Fruit fly (Drosophila melanogaster) whole organism, embryonic: ENCODE data around the gene CG43796.

Experiments used
- ATbp ChIP-seq: fragments of 200-800 bp; sonication (Bioruptor generic); optimal IDR thresholded peaks from 2 replicates; lab custom pipeline; 2017; ENCODE audit warnings: missing biosample characterization, mild to moderate bottlenecking, missing genetic modification characterization, missing genetic modification reagents
- CG10209 ChIP-seq: fragments of 200-800 bp; sonication (Bioruptor generic); optimal IDR thresholded peaks from 3 replicates; lab custom pipeline; 2017; ENCODE audit warnings: missing biosample characterization, mild to moderate bottlenecking, missing genetic modification characterization, missing genetic modification reagents
- CG10321 ChIP-seq: fragments of 200-800 bp; sonication (Bioruptor generic); IDR thresholded peaks from 2 replicates; pipeline ENCODE4 v1.3.6; 2022; ENCODE audit warnings: missing biosample characterization, missing genetic modification characterization
- CG10565 ChIP-seq: fragments of 200-800 bp; sonication (Bioruptor generic); optimal IDR thresholded peaks from 3 replicates; lab custom pipeline; 2016; ENCODE audit warnings: missing biosample characterization, mild to moderate bottlenecking, missing genetic modification characterization
- CG10979 ChIP-seq: fragments of 200-800 bp; sonication (Bioruptor generic); optimal IDR thresholded peaks from 2 replicates; lab custom pipeline; 2018; ENCODE audit warnings: missing biosample characterization, mild to moderate bottlenecking, missing genetic modification characterization, moderate library complexity
- CG12299 ChIP-seq: fragments of 200-800 bp; sonication (Bioruptor generic); optimal IDR thresholded peaks from 2 replicates; lab custom pipeline; 2018; ENCODE audit warnings: missing biosample characterization, mild to moderate bottlenecking, missing genetic modification characterization
- CG14441 ChIP-seq: fragments of 200-800 bp; sonication (Bioruptor generic); IDR thresholded peaks from 2 replicates; pipeline ENCODE4 v1.3.6; 2022; ENCODE audit warnings: missing biosample characterization, missing genetic modification characterization
- CG16779 ChIP-seq: fragments of 200-800 bp; sonication (Bioruptor generic); IDR thresholded peaks from 2 replicates; pipeline ENCODE4 v1.3.6; 2022; ENCODE audit warnings: missing biosample characterization, missing genetic modification characterization
- CG17568 ChIP-seq: fragments of 200-800 bp; sonication (Bioruptor generic); optimal IDR thresholded peaks from 2 replicates; lab custom pipeline; 2018; ENCODE audit warnings: missing biosample characterization, mild to moderate bottlenecking, missing genetic modification characterization, moderate library complexity
- CG30020 ChIP-seq: fragments of 200-800 bp; optimal IDR thresholded peaks from 2 replicates; lab custom pipeline; 2019; ENCODE audit warnings: missing biosample characterization, mild to moderate bottlenecking, missing genetic modification characterization, moderate library complexity
- CG31441 ChIP-seq: fragments of 200-800 bp; sonication (Bioruptor generic); IDR thresholded peaks from 2 replicates; pipeline ENCODE4 v1.3.6; 2022; ENCODE audit warnings: missing biosample characterization, missing genetic modification characterization
- CG4707 ChIP-seq: fragments of 200-800 bp; sonication (Bioruptor generic); optimal IDR thresholded peaks from 2 replicates; lab custom pipeline; 2018; ENCODE audit warnings: missing biosample characterization, mild to moderate bottlenecking, missing genetic modification characterization, moderate library complexity
- CG5953 ChIP-seq: fragments of 200-800 bp; sonication (Bioruptor generic); IDR thresholded peaks from 2 replicates; pipeline ENCODE4 v1.3.6; 2022; ENCODE audit warnings: missing biosample characterization, missing genetic modification characterization
- CG8089 ChIP-seq: fragments of 200-800 bp; sonication (Bioruptor generic); optimal IDR thresholded peaks from 3 replicates; lab custom pipeline; 2016; ENCODE audit warnings: missing biosample characterization, missing genetic modification characterization
- Chrac-16 ChIP-seq: fragments of 200-800 bp; sonication (Bioruptor generic); optimal IDR thresholded peaks from 3 replicates; lab custom pipeline; 2016; ENCODE audit warnings: missing biosample characterization, missing genetic modification characterization
- Deaf1 ChIP-seq: fragments of 200-800 bp; optimal IDR thresholded peaks from 3 replicates; lab custom pipeline; 2019; ENCODE audit warnings: missing biosample characterization, mild to moderate bottlenecking, missing genetic modification characterization, moderate library complexity
- Eip74EF ChIP-seq, 2 experiments: fragments of 200-800 bp in 1 of 2; fragments of >200 bp in 1 of 2; sonication (Bioruptor generic) in 1 of 2; optimal IDR thresholded peaks; 2 replicates each; lab custom pipeline; 2017 to 2019; ENCODE audit warnings: missing biosample characterization in 2 of 2, missing genetic modification characterization in 2 of 2, mild to moderate bottlenecking in 1 of 2, moderate library complexity in 1 of 2
- Elba2 ChIP-seq: fragments of 200-800 bp; sonication (Bioruptor generic); optimal IDR thresholded peaks from 3 replicates; lab custom pipeline; 2016; ENCODE audit warnings: missing biosample characterization, missing genetic modification characterization
- Fer1 ChIP-seq: fragments of 200-800 bp; sonication (Bioruptor generic); optimal IDR thresholded peaks from 2 replicates; lab custom pipeline; 2017; ENCODE audit warnings: missing biosample characterization, mild to moderate bottlenecking, missing genetic modification characterization
- HHEX ChIP-seq: fragments of 200-800 bp; sonication (Bioruptor generic); optimal IDR thresholded peaks from 3 replicates; lab custom pipeline; 2017; ENCODE audit warnings: missing biosample characterization, mild to moderate bottlenecking, missing genetic modification characterization, missing genetic modification reagents
- HLH3B ChIP-seq: fragments of 200-800 bp; sonication (Bioruptor generic); IDR thresholded peaks from 2 replicates; pipeline ENCODE4 v1.3.6; 2022; ENCODE audit warnings: missing biosample characterization, missing genetic modification characterization
- Hsf ChIP-seq: fragments of 200-800 bp; sonication (Bioruptor generic); optimal IDR thresholded peaks from 3 replicates; lab custom pipeline; 2016; ENCODE audit warnings: missing biosample characterization, missing genetic modification characterization
- NFAT ChIP-seq: fragments of 200-800 bp; sonication (Bioruptor generic); IDR thresholded peaks from 2 replicates; pipeline ENCODE4 v1.3.6; 2022; ENCODE audit warnings: missing biosample characterization, missing genetic modification characterization
- Oli ChIP-seq: fragments of 200-800 bp; sonication (Bioruptor generic); optimal IDR thresholded peaks from 2 replicates; lab custom pipeline; 2018; ENCODE audit warnings: missing biosample characterization, mild to moderate bottlenecking, missing genetic modification characterization, moderate library complexity
- Rx ChIP-seq: fragments of 200-800 bp; sonication (Bioruptor generic); IDR thresholded peaks from 2 replicates; pipeline ENCODE4 v1.3.6; 2022; ENCODE audit warnings: missing biosample characterization, missing genetic modification characterization
- Stat92E ChIP-seq, 3 experiments: fragments of >200 bp in 2 of 3; fragments of 200-800 bp in 1 of 3; sonication (Bioruptor generic) in 1 of 3; optimal IDR thresholded peaks; 2 replicates each; lab custom pipeline; 2017 to 2019; ENCODE audit warnings: missing biosample characterization in 3 of 3, missing genetic modification characterization in 3 of 3, mild to moderate bottlenecking in 1 of 3, moderate library complexity in 1 of 3
- abd-A ChIP-seq: fragments of 200-800 bp; sonication (Bioruptor generic); optimal IDR thresholded peaks from 3 replicates; lab custom pipeline; 2019; ENCODE audit warnings: missing biosample characterization, mild to moderate bottlenecking, missing genetic modification characterization, moderate library complexity
- ase ChIP-seq: fragments of 200-800 bp; sonication (Bioruptor generic); IDR thresholded peaks from 3 replicates; pipeline ENCODE4 v1.3.6; 2022; ENCODE audit warnings: missing biosample characterization, missing genetic modification characterization
- az2 ChIP-seq: fragments of 200-800 bp; sonication (Bioruptor generic); optimal IDR thresholded peaks from 3 replicates; lab custom pipeline; 2016; ENCODE audit warnings: missing biosample characterization, missing genetic modification characterization
- cg ChIP-seq: fragments of 200-800 bp; sonication (Bioruptor generic); optimal IDR thresholded peaks from 3 replicates; lab custom pipeline; 2019; ENCODE audit warnings: missing biosample characterization, mild to moderate bottlenecking, missing genetic modification characterization, moderate library complexity
- esg ChIP-seq: fragments of 200-800 bp; sonication (Bioruptor generic); conservative IDR thresholded peaks from 2 replicates; pipeline ENCODE4 v1.3.6; 2022; ENCODE audit warnings: missing biosample characterization, missing genetic modification characterization
- ewg ChIP-seq: fragments of 200-800 bp; sonication (Bioruptor generic); optimal IDR thresholded peaks from 3 replicates; lab custom pipeline; 2017; ENCODE audit warnings: mild to moderate bottlenecking, missing biosample characterization, missing genetic modification reagents, missing genetic modification characterization
- fd102C ChIP-seq: fragments of 200-800 bp; sonication (Bioruptor generic); optimal IDR thresholded peaks from 2 replicates; lab custom pipeline; 2018; ENCODE audit warnings: missing biosample characterization, mild to moderate bottlenecking, missing genetic modification characterization, moderate library complexity
- fd96Cb ChIP-seq: fragments of 200-800 bp; sonication (Bioruptor generic); optimal IDR thresholded peaks from 2 replicates; lab custom pipeline; 2018; ENCODE audit warnings: missing biosample characterization, mild to moderate bottlenecking, missing genetic modification characterization, moderate library complexity
- fu2 ChIP-seq: fragments of 200-800 bp; sonication (Bioruptor generic); optimal IDR thresholded peaks from 2 replicates; lab custom pipeline; 2016; ENCODE audit warnings: missing biosample characterization, missing genetic modification characterization
- gro ChIP-seq: fragments of 200-800 bp; sonication (Bioruptor generic); optimal IDR thresholded peaks from 2 replicates; lab custom pipeline; 2016; ENCODE audit warnings: missing biosample characterization, missing genetic modification characterization
- gsb ChIP-seq: fragments of 200-800 bp; sonication (Bioruptor generic); IDR thresholded peaks from 2 replicates; pipeline ENCODE4 v1.3.6; 2022; ENCODE audit warnings: missing biosample characterization, missing genetic modification characterization
- lilli ChIP-seq: fragments of 200-800 bp; sonication (Bioruptor generic); optimal IDR thresholded peaks from 3 replicates; lab custom pipeline; 2016; ENCODE audit warnings: missing biosample characterization, missing genetic modification characterization
- lmd ChIP-seq: fragments of 200-800 bp; sonication (Bioruptor generic); IDR thresholded peaks from 2 replicates; pipeline ENCODE4 v1.3.6; 2022; ENCODE audit warnings: missing biosample characterization, missing genetic modification characterization
- lov ChIP-seq, 2 experiments: fragments of 200-800 bp in 1 of 2; fragments of >200 bp in 1 of 2; sonication (Bioruptor generic) in 1 of 2; IDR thresholded peaks in 1 of 2; optimal IDR thresholded peaks in 1 of 2; 2 replicates in 1 of 2; 3 replicates in 1 of 2; pipeline versions ENCODE4 v1.3.6 to Lab custom; 2017 to 2022; ENCODE audit warnings: missing biosample characterization in 1 of 2, missing genetic modification characterization in 1 of 2
- maf-S ChIP-seq: fragments of 200-800 bp; sonication (Bioruptor generic); optimal IDR thresholded peaks from 2 replicates; lab custom pipeline; 2016; ENCODE audit warnings: missing biosample characterization, missing genetic modification characterization
- oc ChIP-seq: fragments of 200-800 bp; sonication (Bioruptor generic); optimal IDR thresholded peaks from 2 replicates; lab custom pipeline; 2018; ENCODE audit warnings: missing biosample characterization, mild to moderate bottlenecking, missing genetic modification characterization, moderate library complexity
- prd ChIP-seq, 3 experiments: fragments of >200 bp in 2 of 3; fragments of 200-800 bp in 1 of 3; sonication (Bioruptor generic) in 1 of 3; optimal IDR thresholded peaks in 2 of 3; IDR thresholded peaks in 1 of 3; 2 replicates in 2 of 3; 3 replicates in 1 of 3; pipeline versions ENCODE4 v1.3.6 to Lab custom; 2017 to 2022; ENCODE audit warnings: missing biosample characterization in 1 of 3, missing genetic modification characterization in 1 of 3
- rib ChIP-seq: fragments of 200-800 bp; sonication (Bioruptor generic); IDR thresholded peaks from 2 replicates; pipeline ENCODE4 v1.3.6; 2022; ENCODE audit warnings: missing biosample characterization, missing genetic modification characterization
- sug ChIP-seq: fragments of 200-800 bp; optimal IDR thresholded peaks from 2 replicates; lab custom pipeline; 2019; ENCODE audit warnings: missing biosample characterization, mild to moderate bottlenecking, missing genetic modification characterization, moderate library complexity
- tgo ChIP-seq: fragments of 200-800 bp; sonication (Bioruptor generic); IDR thresholded peaks from 3 replicates; pipeline ENCODE4 v1.3.6; 2022; ENCODE audit warnings: missing biosample characterization, missing genetic modification characterization
- vnd ChIP-seq: fragments of 200-800 bp; sonication (Bioruptor generic); IDR thresholded peaks from 3 replicates; pipeline ENCODE4 v1.3.6; 2022; ENCODE audit warnings: missing biosample characterization, missing genetic modification characterization; ENCODE audit not compliant: partially characterized antibody
- zfh1 ChIP-seq: fragments of 200-800 bp; sonication (Bioruptor generic); IDR thresholded peaks from 3 replicates; pipeline ENCODE4 v1.3.6; 2022; ENCODE audit warnings: missing biosample characterization, missing genetic modification characterization

CG43796 gene

DNA sequence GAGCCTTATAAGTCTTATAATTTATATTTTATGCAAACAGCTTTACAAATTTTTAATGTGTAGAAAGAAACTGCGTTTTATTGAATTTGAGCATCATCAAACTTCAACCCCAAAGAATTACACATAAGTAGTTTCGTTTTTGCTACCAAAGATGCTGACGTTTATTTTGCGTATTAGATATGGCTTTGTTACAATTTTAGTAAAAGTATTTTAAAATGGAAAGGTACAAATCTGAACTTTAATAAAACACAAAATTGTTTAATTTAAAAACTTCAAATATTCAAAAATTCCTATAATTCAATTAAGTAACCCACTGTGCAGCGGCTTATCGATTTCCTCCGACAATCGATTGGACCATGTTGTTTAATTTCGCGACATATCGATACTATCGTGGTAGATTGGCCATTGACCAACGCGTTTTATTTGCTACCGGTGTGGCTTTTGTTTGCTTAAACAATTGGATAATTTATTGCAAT, 18.0 kb upstream of the CG43796 start, which contains the start of gene prg (continued):
- peak in 1 of 2 experiments; percentile 73 for TF ChIP-seq Eip74EF (GFP tag; optimal IDR thresholded peaks at IDR 0.05; lab: Kevin White, UChicago)
- TF ChIP-seq oc (tag; lab: Kevin White, UChicago) = peak; percentile 60
- TF ChIP-seq gro (GFP tag; lab: Kevin White, UChicago) = peak; percentile 73
- peak; percentile 19 for TF ChIP-seq ewg (GFP tag; lab: Kevin White, UChicago)
- peak; percentile 90 for TF ChIP-seq vnd
- no peak for TF ChIP-seq lov (optimal IDR thresholded peaks at IDR 0.05; lab: Kevin White, UChicago)
- no peak for TF ChIP-seq lov (GFP tag; IDR thresholded peaks at IDR 0.05; lab: Robert Waterston, UW)
- peak; percentile 42 for TF ChIP-seq HHEX (GFP tag; lab: Kevin White, UChicago)
- peak; percentile 18; the same call in 1 of the 2 replicates for TF ChIP-seq CG5953
- TF ChIP-seq az2 (GFP tag; lab: Kevin White, UChicago) = peak; percentile 54
- peak; percentile 74 for TF ChIP-seq lilli (GFP tag; lab: Kevin White, UChicago)
- peak; percentile 61; the same call in 1 of the 2 replicates for TF ChIP-seq CG31441 (GFP tag; lab: Robert Waterston, UW)
- TF ChIP-seq prd (optimal IDR thresholded peaks at IDR 0.05; lab: Kevin White, UChicago) = no peak
- TF ChIP-seq prd (GFP tag; IDR thresholded peaks at IDR 0.05; lab: Robert Waterston, UW) = no peak; the same call in 2 of the 3 replicates
- peak; percentile 25 for TF ChIP-seq Elba2
- peak; percentile 35 for TF ChIP-seq CG8089 (GFP tag; lab: Kevin White, UChicago)
- TF ChIP-seq esg (GFP tag; lab: Robert Waterston, UW) = 0 out of 2 replicates have a peak, but pooled peaks have one; percentile 22
- no peak for TF ChIP-seq cg (GFP tag; lab: Kevin White, UChicago)
- TF ChIP-seq CG30020 = peak; percentile 47
- TF ChIP-seq NFAT = peak; percentile 52
- TF ChIP-seq fd96Cb (tag; lab: Kevin White, UChicago) = peak; percentile 48
- peak; percentile 67 for TF ChIP-seq CG10979 (tag; lab: Kevin White, UChicago)
- peak; percentile 26; the same call in 1 of the 2 replicates for TF ChIP-seq lmd (GFP tag; lab: Robert Waterston, UW)
- peak; percentile 39 for TF ChIP-seq CG17568 (GFP tag; lab: Kevin White, UChicago)
- TF ChIP-seq abd-A (tag; lab: Kevin White, UChicago) = no peak
- TF ChIP-seq zfh1 (GFP tag; lab: Robert Waterston, UW) = peak; percentile 16; the same call in 1 of the 3 replicates
- TF ChIP-seq Stat92E (GFP tag; optimal IDR thresholded peaks at IDR 0.05; lab: Kevin White, UChicago) = peak in 1 of 3 experiments; percentile 22
- no peak for TF ChIP-seq fd102C (GFP tag; lab: Kevin White, UChicago)
- TF ChIP-seq Chrac-16 (GFP tag; lab: Kevin White, UChicago) = peak; percentile 47
- TF ChIP-seq rib (GFP tag; lab: Robert Waterston, UW) = peak; percentile 56; the same call in 1 of the 2 replicates
- TF ChIP-seq tgo (GFP tag; lab: Robert Waterston, UW) = peak; percentile 67
- TF ChIP-seq Rx (GFP tag; lab: Robert Waterston, UW) = no peak
- TF ChIP-seq maf-S (GFP tag; lab: Kevin White, UChicago) = peak; percentile 51
- TF ChIP-seq CG14441 (GFP tag; lab: Robert Waterston, UW) = peak; percentile 48; the same call in 1 of the 2 replicates
- TF ChIP-seq CG10321 (GFP tag; lab: Robert Waterston, UW) = 0 out of 2 replicates have a peak, but pooled peaks have one; percentile 30
- peak; percentile 79 for TF ChIP-seq Fer1
- TF ChIP-seq Oli (tag; lab: Kevin White, UChicago) = peak; percentile 67
- TF ChIP-seq fu2 = peak; percentile 79
- peak; percentile 50 for TF ChIP-seq CG12299
- peak; percentile 96 for TF ChIP-seq CG4707 (GFP tag; lab: Kevin White, UChicago)
- no peak for TF ChIP-seq gsb (GFP tag; lab: Robert Waterston, UW)
- peak; percentile 34 for TF ChIP-seq Deaf1 (tag; lab: Kevin White, UChicago)
- TF ChIP-seq ase (GFP tag; lab: Robert Waterston, UW) = no peak
- peak; percentile 68 for TF ChIP-seq sug (tag; lab: Kevin White, UChicago)
- 0 out of 2 replicates have a peak, but pooled peaks have one; percentile 58 for TF ChIP-seq CG16779 (GFP tag; lab: Robert Waterston, UW)
- TF ChIP-seq Hsf (GFP tag; lab: Kevin White, UChicago) = peak; percentile 79
- TF ChIP-seq ATbp = peak; percentile 16
- TF ChIP-seq HLH3B = peak; percentile 26; the same call in 1 of the 2 replicates
- TF ChIP-seq CG10565 (GFP tag; lab: Kevin White, UChicago) = no peak
- peak; percentile 43 for TF ChIP-seq CG10209 (GFP tag; lab: Kevin White, UChicago)
